Worm (Caenorhabditis elegans): ENCODE data around the gene ZK1236.5.

ce11 chrIII:8389539-8389938 lies 42.5 kb downstream of the ZK1236.5 start, which contains the start of gene ZK353.4:
- TF ChIP-seq mel-28 (tag; optimal IDR thresholded peaks at IDR 0.05; ENCODE audit: borderline replicate concordance) (no peak), rcor-1 (GFP tag; IDR thresholded peaks at IDR 0.05) (no peak), egl-18 (GFP tag; IDR thresholded peaks at IDR 0.05) (no peak), Y79H2A.3 (GFP tag; conservative IDR thresholded peaks at IDR 0.05) (no peak), pha-4 (tag; optimal IDR thresholded peaks at IDR 0.05) (no peak), him-1 (tag; optimal IDR thresholded peaks at IDR 0.05) (no peak), K12H6.12 (tag; optimal IDR thresholded peaks at IDR 0.05) (no peak)

All from whole organism, young adult.